ENCODE assay signal across 1 fruit fly cellular context in genomic region chr2L:21676556-21676955, dm6.
TF ChIP-seq lines count a peak whose summit lies in the region.

No protein-coding gene starts in this region.

TF ChIP-seq in whole organism, embryonic, 481 proteins besides CTCF, POLR2A, EP300 and RAD21 (continued from another document):
- TF ChIP-seq CG15514 (GFP tag; optimal IDR thresholded peaks at IDR 0.05; lab: Kevin White, UChicago) (peak; percentile 12), CG32532 (GFP tag; IDR thresholded peaks at IDR 0.05; lab: Robert Waterston, UW) (peak; percentile 32; the same call in 1 of the 2 replicates), cad (GFP tag; optimal IDR thresholded peaks at IDR 0.05; lab: Kevin White, UChicago) (no peak), CG3995 (GFP tag; optimal IDR thresholded peaks at IDR 0.05; lab: Kevin White, UChicago) (peak; percentile 88), Trl (optimal IDR thresholded peaks at IDR 0.05; lab: Kevin White, UChicago) (peak; percentile 38 to 72), Trl (GFP tag; optimal IDR thresholded peaks at IDR 0.05; lab: Kevin White, UChicago) (no peak), CG34422 (GFP tag; IDR thresholded peaks at IDR 0.05; lab: Robert Waterston, UW) (peak; percentile 46; the same call in 1 of the 3 replicates), sens (GFP tag; lab: Kevin White, UChicago) (peak; percentile 70), unc-4 (GFP tag; IDR thresholded peaks at IDR 0.05; lab: Robert Waterston, UW; ENCODE audit: partially characterized antibody) (peak; percentile 37; the same call in 1 of the 2 replicates), CG12769 (tag; optimal IDR thresholded peaks at IDR 0.05; lab: Kevin White, UChicago) (peak; percentile 50)
